Worm (Caenorhabditis elegans): ENCODE measurements around the gene neg-1.

Gene neg-1

DNA sequence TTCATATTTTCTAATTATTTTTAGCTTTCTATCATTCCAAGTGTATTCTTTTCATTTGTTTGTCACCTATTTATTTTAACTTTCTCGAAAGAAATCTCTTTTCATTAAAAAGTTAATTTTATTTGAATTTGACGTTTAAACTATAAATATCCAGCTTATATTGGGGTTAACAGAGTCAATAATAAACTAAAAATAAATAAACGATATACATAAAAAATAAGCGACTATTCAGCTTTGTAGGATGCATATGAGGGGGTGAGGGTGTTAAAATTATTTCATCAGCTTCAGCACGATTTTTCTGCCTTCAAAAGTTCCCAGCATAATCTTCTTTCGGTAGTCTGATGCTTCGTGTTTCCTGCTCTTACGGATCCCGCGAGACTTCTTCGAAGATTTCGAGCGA, 1.0 kb downstream of the neg-1 start:
- TF ChIP-seq ama-1 (optimal IDR thresholded peaks at IDR 0.05) (no peak), B0310.2 (tag; optimal IDR thresholded peaks at IDR 0.05) (no peak), scrt-1 (GFP tag; IDR thresholded peaks at IDR 0.05) (no peak), hmbx-1 (tag; optimal IDR thresholded peaks at IDR 0.05) (no peak), F13C5.2 (tag; optimal IDR thresholded peaks at IDR 0.05) (no peak), pes-1 (GFP tag; IDR thresholded peaks at IDR 0.05) (no peak), ets-7 (tag; optimal IDR thresholded peaks at IDR 0.05) (no peak), tbx-37 (GFP tag; conservative IDR thresholded peaks at IDR 0.05) (no peak), tra-4 (tag; optimal IDR thresholded peaks at IDR 0.05) (no peak), hmg-4 (GFP tag; optimal IDR thresholded peaks at IDR 0.05) (no peak), tbx-11 (GFP tag; IDR thresholded peaks at IDR 0.05) (no peak), hnd-1 (tag; optimal IDR thresholded peaks at IDR 0.05) (no peak), ceh-13 (GFP tag; optimal IDR thresholded peaks at IDR 0.05) (no peak)

ce11 chrV:4372986-4373385, 1.7 kb downstream of the neg-1 start:
- TF ChIP-seq tra-4 (tag; optimal IDR thresholded peaks at IDR 0.05): no peak
- TF ChIP-seq aly-1 (tag; optimal IDR thresholded peaks at IDR 0.05): no peak
- no peak for TF ChIP-seq ama-1 (optimal IDR thresholded peaks at IDR 0.05)
- no peak for TF ChIP-seq pes-1 (GFP tag; IDR thresholded peaks at IDR 0.05)
- TF ChIP-seq hmbx-1 (tag; optimal IDR thresholded peaks at IDR 0.05): no peak
- no peak for TF ChIP-seq tbx-11 (GFP tag; IDR thresholded peaks at IDR 0.05)
- no peak for TF ChIP-seq tbx-37 (GFP tag; conservative IDR thresholded peaks at IDR 0.05)
- TF ChIP-seq hmg-4 (GFP tag; optimal IDR thresholded peaks at IDR 0.05): no peak
- TF ChIP-seq sea-1 (GFP tag; conservative IDR thresholded peaks at IDR 0.05): no peak
- no peak for TF ChIP-seq scrt-1 (GFP tag; IDR thresholded peaks at IDR 0.05)

DNA sequence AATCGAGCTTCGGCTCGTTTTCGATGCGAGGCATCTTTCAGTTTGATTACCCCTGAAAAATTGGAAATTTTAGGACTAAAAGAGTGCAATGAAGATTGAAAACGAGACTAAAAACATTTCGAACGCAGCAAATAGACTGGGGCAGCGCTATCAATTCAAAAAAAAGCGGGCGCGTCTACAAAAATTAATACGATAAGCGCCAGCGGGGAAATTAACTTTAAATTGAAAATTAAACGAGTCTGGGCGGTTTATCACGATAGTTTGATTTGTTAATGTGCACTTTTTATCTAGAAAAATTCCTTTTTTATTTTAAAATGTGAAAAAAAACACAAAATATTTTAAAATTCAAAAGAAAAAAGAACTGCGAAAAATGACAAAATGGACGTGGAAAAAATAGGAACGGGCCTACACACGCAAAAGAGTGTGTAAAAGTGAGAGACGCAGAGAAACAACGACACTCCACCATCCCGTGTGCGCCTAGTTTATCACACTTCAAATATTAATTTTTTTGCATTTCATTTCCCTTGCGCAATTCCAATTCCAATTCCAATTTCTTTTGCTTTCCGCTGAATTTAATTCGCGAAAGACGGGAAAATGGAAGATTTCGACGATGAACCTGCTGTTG, 3.3 kb downstream of the neg-1 start, which contains the start of the genes gmpr-1 and fipp-1:
Gene gmpr-1, minus strand, starts transcription at position 75 of the 625 bp plus-strand sequence.
Gene fipp-1, plus strand, starts transcription at position 499 of the 625 bp plus-strand sequence.
- TF ChIP-seq B0310.2 (tag; optimal IDR thresholded peaks at IDR 0.05) (no peak), tbx-11 (GFP tag; IDR thresholded peaks at IDR 0.05) (no peak), pes-1 (GFP tag; IDR thresholded peaks at IDR 0.05) (no peak), tbx-37 (GFP tag; conservative IDR thresholded peaks at IDR 0.05) (no peak), scrt-1 (GFP tag; IDR thresholded peaks at IDR 0.05) (no peak)

DNA sequence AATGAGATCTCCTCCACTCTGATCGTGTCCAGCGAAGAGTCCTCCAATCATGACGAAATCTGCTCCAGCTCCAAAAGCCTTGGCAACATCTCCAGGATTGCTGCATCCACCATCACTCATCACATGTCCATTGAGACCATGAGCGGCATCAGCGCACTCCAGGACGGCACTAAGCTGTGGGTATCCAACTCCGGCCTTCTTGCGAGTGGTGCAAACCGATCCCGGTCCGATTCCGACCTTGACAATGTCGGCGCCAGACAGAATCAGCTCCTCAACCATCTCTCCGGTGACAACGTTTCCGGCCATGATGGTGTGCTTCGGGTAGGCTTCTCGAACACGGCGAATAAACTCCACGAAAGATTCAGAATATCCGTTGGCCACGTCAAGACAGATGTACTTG, 4.2 kb downstream of the neg-1 start:
- TF ChIP-seq hmg-4 (GFP tag; optimal IDR thresholded peaks at IDR 0.05) (no peak), ets-7 (tag; optimal IDR thresholded peaks at IDR 0.05) (no peak), hnd-1 (tag; optimal IDR thresholded peaks at IDR 0.05) (no peak), pes-1 (GFP tag; IDR thresholded peaks at IDR 0.05) (no peak), scrt-1 (GFP tag; IDR thresholded peaks at IDR 0.05) (no peak), ceh-13 (GFP tag; optimal IDR thresholded peaks at IDR 0.05) (no peak), aly-1 (tag; optimal IDR thresholded peaks at IDR 0.05) (no peak)

DNA sequence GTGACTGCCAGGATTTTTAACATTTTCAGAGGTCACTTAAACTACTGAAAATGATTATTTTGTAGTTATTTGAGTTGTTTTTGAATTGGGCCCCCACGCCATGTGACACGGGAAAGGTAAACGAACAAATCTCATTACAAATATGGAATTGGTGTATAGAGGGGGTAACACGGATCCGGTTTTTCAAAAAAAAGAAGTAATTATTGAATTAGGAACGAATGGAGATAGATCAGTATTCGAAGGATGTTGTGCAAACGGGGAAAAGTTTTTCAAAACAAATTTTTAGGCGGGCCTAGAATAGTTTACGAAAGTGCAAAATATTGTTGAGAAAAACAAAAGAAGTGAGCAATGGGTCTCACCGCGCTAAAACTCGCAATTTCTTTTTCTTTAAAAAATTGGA, 8.2 kb downstream of the neg-1 start, which contains the start of gene F32D1.11:
Gene F32D1.11, minus strand, starts transcription at position 101 of the 400 bp plus-strand sequence.
- TF ChIP-seq tbx-11 (GFP tag; IDR thresholded peaks at IDR 0.05) (no peak), scrt-1 (GFP tag; IDR thresholded peaks at IDR 0.05) (no peak), tbx-37 (GFP tag; conservative IDR thresholded peaks at IDR 0.05) (no peak), tra-4 (tag; optimal IDR thresholded peaks at IDR 0.05) (no peak), sea-1 (GFP tag; conservative IDR thresholded peaks at IDR 0.05) (no peak), hmbx-1 (tag; optimal IDR thresholded peaks at IDR 0.05) (no peak), ama-1 (optimal IDR thresholded peaks at IDR 0.05) (no peak), pes-1 (GFP tag; IDR thresholded peaks at IDR 0.05) (no peak)

DNA sequence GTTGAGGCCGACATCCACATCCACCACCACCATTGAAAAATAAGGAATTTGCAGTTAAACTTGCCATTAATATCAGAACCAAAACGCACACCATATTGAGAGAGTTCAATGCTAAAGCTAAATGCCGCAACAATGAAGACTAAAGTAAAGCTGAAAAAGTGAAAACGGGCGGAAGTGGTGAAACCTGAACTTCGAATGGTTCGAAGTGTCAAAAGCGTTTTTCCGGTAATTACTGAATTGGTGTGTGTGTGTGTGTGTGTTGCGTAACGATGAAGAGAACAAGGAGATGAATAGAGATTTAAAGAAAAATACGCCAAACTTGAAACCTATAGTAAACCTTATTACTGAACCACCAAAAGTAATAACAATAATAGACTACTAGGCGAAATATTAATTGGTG, 10.2 kb downstream of the neg-1 start, which contains the start of gene grl-13:
Gene grl-13, minus strand, starts transcription at position 101 of the 400 bp plus-strand sequence.
- no peak for TF ChIP-seq B0310.2 (tag; optimal IDR thresholded peaks at IDR 0.05)
- no peak for TF ChIP-seq tra-4 (tag; optimal IDR thresholded peaks at IDR 0.05)
- no peak for TF ChIP-seq flt-1 (GFP tag; IDR thresholded peaks at IDR 0.05)
- no peak for TF ChIP-seq scrt-1 (GFP tag; IDR thresholded peaks at IDR 0.05)
- TF ChIP-seq tbx-37 (GFP tag; conservative IDR thresholded peaks at IDR 0.05): no peak
- TF ChIP-seq ceh-36 (tag; optimal IDR thresholded peaks at IDR 0.05): no peak
- no peak for TF ChIP-seq hmg-4 (GFP tag; optimal IDR thresholded peaks at IDR 0.05)
- TF ChIP-seq F13C5.2 (tag; optimal IDR thresholded peaks at IDR 0.05): no peak
- no peak for TF ChIP-seq ama-1 (optimal IDR thresholded peaks at IDR 0.05)
- no peak for TF ChIP-seq pes-1 (GFP tag; IDR thresholded peaks at IDR 0.05)
- no peak for TF ChIP-seq ceh-13 (GFP tag; optimal IDR thresholded peaks at IDR 0.05)
- TF ChIP-seq sea-1 (GFP tag; conservative IDR thresholded peaks at IDR 0.05): no peak
- no peak for TF ChIP-seq ets-7 (tag; optimal IDR thresholded peaks at IDR 0.05)
- TF ChIP-seq tbx-11 (GFP tag; IDR thresholded peaks at IDR 0.05): no peak
- TF ChIP-seq hnd-1 (tag; optimal IDR thresholded peaks at IDR 0.05): no peak

DNA sequence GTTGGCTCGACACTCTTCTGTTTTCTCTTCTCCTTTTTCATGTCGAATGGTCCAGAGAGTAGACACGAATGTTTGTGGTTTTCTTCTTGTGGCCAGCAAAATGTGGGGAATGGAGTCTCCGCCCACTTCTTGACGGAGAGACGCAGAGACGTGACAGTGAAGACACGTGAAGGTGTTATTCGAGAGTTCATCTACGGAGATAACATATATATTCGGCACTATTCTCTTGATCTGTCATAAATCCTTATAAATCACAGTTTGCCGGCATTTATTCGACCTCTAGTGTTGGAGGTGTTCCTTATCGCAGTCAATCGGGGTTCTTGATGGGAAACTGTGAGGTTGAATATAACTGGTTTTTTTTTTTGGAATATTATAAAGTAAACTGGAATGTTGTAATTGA, 13.2 kb downstream of the neg-1 start, which contains the start of gene F32D1.3:
Gene F32D1.3, minus strand, starts transcription at position 65 of the 400 bp plus-strand sequence.
- TF ChIP-seq B0310.2 (tag; optimal IDR thresholded peaks at IDR 0.05) (no peak), hmg-4 (GFP tag; optimal IDR thresholded peaks at IDR 0.05) (no peak), tra-4 (tag; optimal IDR thresholded peaks at IDR 0.05) (no peak), F13C5.2 (tag; optimal IDR thresholded peaks at IDR 0.05) (no peak), scrt-1 (GFP tag; IDR thresholded peaks at IDR 0.05) (no peak), sea-1 (GFP tag; conservative IDR thresholded peaks at IDR 0.05) (no peak), hmbx-1 (tag; optimal IDR thresholded peaks at IDR 0.05) (no peak), tbx-37 (GFP tag; conservative IDR thresholded peaks at IDR 0.05) (no peak), tbx-11 (GFP tag; IDR thresholded peaks at IDR 0.05) (no peak), ceh-36 (tag; optimal IDR thresholded peaks at IDR 0.05) (no peak), ets-7 (tag; optimal IDR thresholded peaks at IDR 0.05) (no peak), aly-1 (tag; optimal IDR thresholded peaks at IDR 0.05) (no peak), ama-1 (optimal IDR thresholded peaks at IDR 0.05) (no peak), flt-1 (GFP tag; IDR thresholded peaks at IDR 0.05) (no peak), pes-1 (GFP tag; IDR thresholded peaks at IDR 0.05) (no peak), ceh-13 (GFP tag; optimal IDR thresholded peaks at IDR 0.05) (no peak), hnd-1 (tag; optimal IDR thresholded peaks at IDR 0.05) (no peak)

Data from whole organism, early embryonic.